Fruit fly (Drosophila melanogaster) whole organism, adult: ENCODE results near the gene CG1622.

ENCODE experiments used
- CG7045 ChIP-seq: fragments of 200-800 bp; sonication (Bioruptor generic); optimal IDR thresholded peaks from 2 replicates; lab custom pipeline; 2017; ENCODE audit warnings: missing biosample characterization, mild to moderate bottlenecking, missing genetic modification characterization
- Crg-1 ChIP-seq: fragments of 200-800 bp; sonication (Bioruptor generic); optimal IDR thresholded peaks from 2 replicates; lab custom pipeline; 2016; ENCODE audit warnings: missing biosample characterization, missing genetic modification characterization
- Hr96 ChIP-seq: fragments of 200-800 bp; sonication (Bioruptor generic); optimal IDR thresholded peaks from 2 replicates; lab custom pipeline; 2016; ENCODE audit warnings: missing biosample characterization, missing genetic modification characterization
- cnc ChIP-seq, 2 experiments: fragments of >200 bp; optimal IDR thresholded peaks; 2 replicates each; lab custom pipeline; 2017
- kay ChIP-seq: fragments of 200-800 bp; sonication (Bioruptor generic); peaks from one replicate; lab custom pipeline; 2016; ENCODE audit warnings: missing biosample characterization, missing genetic modification characterization, borderline replicate concordance

DNA sequence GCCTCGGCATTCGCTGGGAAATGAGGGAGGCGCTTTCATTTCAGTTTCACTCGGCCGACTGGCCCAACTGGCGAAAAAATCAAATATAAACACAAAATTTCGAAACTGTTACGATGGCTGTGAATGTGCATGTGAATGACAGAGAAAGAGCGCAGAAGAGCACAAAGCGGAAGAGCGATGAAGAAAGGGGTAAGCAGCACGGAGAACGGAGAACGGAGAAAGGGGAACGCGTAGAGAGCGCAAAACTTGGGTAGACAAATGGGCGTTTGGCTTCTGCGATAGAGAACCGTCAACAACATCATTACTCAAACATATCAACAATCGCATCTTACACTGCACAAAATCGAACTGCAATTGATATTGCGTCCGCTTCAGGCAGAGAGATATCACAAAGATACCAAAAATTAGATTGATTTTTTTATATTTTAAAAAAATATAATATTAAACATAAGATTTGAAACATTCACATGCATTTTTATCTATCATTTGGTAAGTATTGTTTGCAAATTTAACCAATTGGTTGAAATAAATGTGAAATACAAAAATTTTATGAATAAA lies 24.1 kb upstream of the CG1622 start:
- TF ChIP-seq Crg-1 (GFP tag; lab: Kevin White, UChicago) (no peak), kay (GFP tag; lab: Kevin White, UChicago) (peak; percentile 32), cnc (optimal IDR thresholded peaks at IDR 0.05; lab: Kevin White, UChicago) (no peak), Hr96 (GFP tag; lab: Kevin White, UChicago) (no peak), CG7045 (no peak)
